Worm (Caenorhabditis elegans): ENCODE data around the gene srlf-18.

ce11 chrIV:11097795-11098194 lies 3.5 kb downstream of the srlf-18 start, which contains the start of gene M7.12:
- TF ChIP-seq dmd-4 (tag; optimal IDR thresholded peaks at IDR 0.05) (no peak), ceh-82 (tag; optimal IDR thresholded peaks at IDR 0.05) (no peak), ztf-11 (tag; optimal IDR thresholded peaks at IDR 0.05) (no peak), elt-1 (tag; optimal IDR thresholded peaks at IDR 0.05) (no peak)

Measured in whole organism, L2 larva.